Worm (Caenorhabditis elegans) whole organism, young adult: Measurements from ENCODE around the gene aak-1.

ENCODE experiments used
- F10E7.11 ChIP-seq: sonication (generic microtip); optimal IDR thresholded peaks from 2 replicates; lab custom pipeline; 2017; ENCODE audit warnings: mild to moderate bottlenecking, missing genetic modification characterization, moderate library complexity, missing compliant biosample characterization
- F57A8.1 ChIP-seq: fragments of 200-800 bp; sonication (Bioruptor generic); optimal IDR thresholded peaks from 2 replicates; lab custom pipeline; 2018; ENCODE audit warnings: mild to moderate bottlenecking, missing genetic modification characterization, moderate library complexity, missing compliant biosample characterization
- aptf-3 ChIP-seq: fragments of 200-800 bp; sonication (Bioruptor generic); IDR thresholded peaks from 2 replicates; pipeline ENCODE4 v1.3.6; 2022; ENCODE audit warnings: missing genetic modification characterization, missing compliant biosample characterization
- attf-6 ChIP-seq: fragments of 200-800 bp; sonication (Bioruptor generic); IDR thresholded peaks from 2 replicates; pipeline ENCODE4 v1.3.6; 2022; ENCODE audit warnings: missing genetic modification reagents, missing genetic modification characterization, missing compliant biosample characterization
- ceh-91 ChIP-seq: fragments of 200-800 bp; sonication (Bioruptor generic); IDR thresholded peaks from 2 replicates; pipeline ENCODE4 v1.3.6; 2022; ENCODE audit warnings: missing genetic modification reagents, missing genetic modification characterization, missing compliant biosample characterization
- dpl-1 ChIP-seq: fragments of 150-350 bp; optimal IDR thresholded peaks from 2 replicates; lab custom pipeline; 2014; ENCODE audit warnings: missing biosample characterization, missing genetic modification reagents, missing genetic modification characterization
- hlh-26 ChIP-seq: fragments of 200-800 bp; sonication (Bioruptor generic); conservative IDR thresholded peaks from 2 replicates; pipeline ENCODE4 v1.3.6; 2022; ENCODE audit warnings: missing genetic modification reagents, missing genetic modification characterization, missing compliant biosample characterization
- unc-130 ChIP-seq: sonication (generic microtip); optimal IDR thresholded peaks from 2 replicates; lab custom pipeline; 2016; ENCODE audit warnings: missing genetic modification reagents, missing genetic modification characterization, missing compliant biosample characterization
- ztf-25 ChIP-seq: fragments of 200-800 bp; sonication (Bioruptor generic); IDR thresholded peaks from 2 replicates; pipeline ENCODE4 v1.3.6; 2022; ENCODE audit warnings: missing genetic modification reagents, missing genetic modification characterization, missing compliant biosample characterization

DNA sequence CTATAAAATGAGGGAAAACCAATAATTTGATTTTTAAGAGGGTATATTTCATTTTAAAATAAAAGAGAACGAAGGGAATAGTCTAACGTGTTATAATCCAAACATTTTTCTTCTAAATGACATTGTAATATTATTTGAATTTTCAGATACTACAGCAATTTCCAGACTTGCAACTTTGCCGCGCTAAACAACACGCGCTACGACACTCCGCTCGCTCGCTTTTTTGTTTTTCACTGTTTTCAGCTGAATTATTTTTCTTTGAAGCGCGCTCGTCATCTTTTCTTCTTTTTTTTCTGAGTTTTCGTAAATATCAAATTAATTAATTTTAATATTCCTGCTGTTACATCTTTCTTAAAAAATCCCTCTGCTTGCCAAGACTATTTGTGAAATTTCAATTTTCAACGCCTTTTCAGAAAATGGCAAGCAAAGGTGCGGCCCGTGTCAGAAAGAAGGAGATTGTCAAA is 43.6 kb downstream of the aak-1 start, which contains the start of gene mrpl-11:
- TF ChIP-seq dpl-1 (GFP tag; lab: Kevin White, UChicago) (no peak), ztf-25 (GFP tag; lab: Robert Waterston, UW) (no peak), ceh-91 (GFP tag; lab: Robert Waterston, UW) (no peak), F57A8.1 (GFP tag; lab: Kevin White, UChicago) (no peak), hlh-26 (GFP tag; lab: Robert Waterston, UW) (no peak), attf-6 (GFP tag; lab: Robert Waterston, UW) (no peak), aptf-3 (GFP tag; lab: Robert Waterston, UW) (no peak), unc-130 (GFP tag; lab: Kevin White, UChicago) (no peak), F10E7.11 (no peak)
